Worm (Caenorhabditis elegans) whole organism, L4 larva: Measurements from ENCODE around the gene abf-6.

Experiments
- F49E8.2 ChIP-seq: sonication (generic microtip); optimal IDR thresholded peaks from 2 replicates; lab custom pipeline; 2016; ENCODE audit warnings: missing compliant biosample characterization, mild to moderate bottlenecking, missing genetic modification characterization, borderline replicate concordance
- Y48G9A.11 ChIP-seq: fragments of 200-800 bp; sonication (Bioruptor generic); IDR thresholded peaks from 2 replicates; pipeline ENCODE4 v1.3.6; 2022; ENCODE audit warnings: missing genetic modification reagents, missing genetic modification characterization, missing compliant biosample characterization
- Y75B8A.6 ChIP-seq: fragments of 200-800 bp; sonication (Bioruptor generic); IDR thresholded peaks from 2 replicates; pipeline ENCODE4 v1.3.6; 2022; ENCODE audit warnings: missing genetic modification reagents, missing genetic modification characterization, missing compliant biosample characterization
- aha-1 ChIP-seq: fragments of 150-350 bp; peaks from one replicate; lab custom pipeline; 2014; ENCODE audit warnings: missing biosample characterization, missing genetic modification characterization
- ceh-28 ChIP-seq: fragments of 150-350 bp; optimal IDR thresholded peaks from 2 replicates; lab custom pipeline; 2014; ENCODE audit warnings: missing biosample characterization, missing genetic modification reagents, missing genetic modification characterization
- ceh-62 ChIP-seq: sonication (generic microtip); optimal IDR thresholded peaks from 2 replicates; lab custom pipeline; 2017; ENCODE audit warnings: missing biosample characterization, missing genetic modification characterization
- cey-2 ChIP-seq: sonication (generic microtip); optimal IDR thresholded peaks from 3 replicates; lab custom pipeline; 2017; ENCODE audit warnings: missing genetic modification characterization, mild to moderate bottlenecking, missing compliant biosample characterization, antibody characterized with exemption, borderline replicate concordance; ENCODE audit not compliant: insufficient read depth
- mdl-1 ChIP-seq, 2 experiments: fragments of 150-350 bp in 1 of 2; sonication (generic microtip) in 1 of 2; optimal IDR thresholded peaks; 2 replicates each; lab custom pipeline; 2014 to 2017; ENCODE audit warnings: missing biosample characterization in 2 of 2, missing genetic modification characterization in 2 of 2
- nhr-11 ChIP-seq: fragments of 150-350 bp; optimal IDR thresholded peaks from 2 replicates; lab custom pipeline; 2014; ENCODE audit warnings: missing biosample characterization, missing genetic modification characterization
- nhr-25 ChIP-seq: sonication (generic microtip); optimal IDR thresholded peaks from 2 replicates; lab custom pipeline; 2017; ENCODE audit warnings: missing genetic modification characterization, mild to moderate bottlenecking, missing compliant biosample characterization, antibody characterized with exemption, moderate library complexity, borderline replicate concordance; ENCODE audit not compliant: insufficient read depth
- nhr-28 ChIP-seq: fragments of 150-350 bp; optimal IDR thresholded peaks from 2 replicates; lab custom pipeline; 2014; ENCODE audit warnings: missing biosample characterization, missing genetic modification characterization
- nhr-41 ChIP-seq: fragments of 200-800 bp; sonication (Bioruptor generic); IDR thresholded peaks from 2 replicates; pipeline ENCODE4 v1.3.6; 2022; ENCODE audit warnings: missing genetic modification reagents, missing genetic modification characterization, missing compliant biosample characterization
- rbr-2 ChIP-seq: sonication (generic microtip); optimal IDR thresholded peaks from 2 replicates; lab custom pipeline; 2016; ENCODE audit warnings: missing genotype, missing genetic modification characterization, missing compliant biosample characterization

The abf-6 gene

DNA sequence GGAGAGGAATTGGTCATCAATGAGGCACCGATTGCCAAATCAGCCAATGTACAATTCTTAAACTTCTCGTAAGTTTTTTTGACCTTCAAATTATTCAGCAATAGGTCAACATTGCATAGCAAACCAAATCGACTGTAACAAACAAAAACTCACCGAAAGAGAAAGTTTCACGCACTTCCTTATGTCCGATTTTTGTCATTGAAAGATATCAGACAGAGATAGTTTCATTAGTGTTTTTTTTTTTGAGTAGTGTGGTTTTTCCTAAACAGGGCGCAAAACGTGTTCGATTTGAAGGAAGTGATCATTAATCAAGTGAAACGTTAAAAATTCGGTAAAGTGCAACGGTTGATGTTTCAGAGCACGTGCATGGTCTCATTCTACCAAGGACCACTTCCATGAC, 50.3 kb downstream of the abf-6 start (continued):
- TF ChIP-seq mdl-1 (tag; optimal IDR thresholded peaks at IDR 0.05; lab: Kevin White, UChicago) (peak in 1 of 2 experiments; percentile 76), aha-1 (tag; lab: Kevin White, UChicago) (peak; percentile 21), rbr-2 (tag; lab: Kevin White, UChicago) (no peak), nhr-25 (tag; lab: Kevin White, UChicago) (peak; percentile 76), nhr-28 (tag; lab: Kevin White, UChicago) (peak; percentile 6), ceh-28 (tag; lab: Kevin White, UChicago) (no peak), Y75B8A.6 (no peak), cey-2 (tag; lab: Kevin White, UChicago) (peak; percentile 37), ceh-62 (tag; lab: Kevin White, UChicago) (no peak), Y48G9A.11 (GFP tag; lab: Robert Waterston, UW) (no peak), nhr-11 (no peak), nhr-41 (GFP tag; lab: Robert Waterston, UW) (no peak), F49E8.2 (tag; lab: Kevin White, UChicago) (no peak)
